Worm (Caenorhabditis elegans) whole organism, young adult: ENCODE measurements around the gene sea-2.

Experiments used
- C17E4.6 ChIP-seq: fragments of 200-800 bp; sonication (Bioruptor generic); IDR thresholded peaks from 2 replicates; pipeline ENCODE4 v1.3.6; 2022; ENCODE audit warnings: missing genetic modification reagents, missing genetic modification characterization, missing compliant biosample characterization
- D2030.7 ChIP-seq: fragments of 200-800 bp; sonication (Bioruptor generic); IDR thresholded peaks from 2 replicates; pipeline ENCODE4 v1.3.6; 2022; ENCODE audit warnings: missing genetic modification reagents, missing genetic modification characterization, missing compliant biosample characterization
- F39B2.1 ChIP-seq: fragments of 200-800 bp; sonication (Bioruptor generic); IDR thresholded peaks from 2 replicates; pipeline ENCODE4 v1.3.6; 2022; ENCODE audit warnings: missing genetic modification reagents, missing genetic modification characterization, missing compliant biosample characterization
- F49E8.2 ChIP-seq: sonication (generic microtip); optimal IDR thresholded peaks from 3 replicates; lab custom pipeline; 2017; ENCODE audit warnings: missing genetic modification characterization, mild to moderate bottlenecking, missing compliant biosample characterization, antibody characterized with exemption, moderate library complexity; ENCODE audit not compliant: insufficient read depth
- F55B11.4 ChIP-seq: sonication (generic microtip); optimal IDR thresholded peaks from 2 replicates; lab custom pipeline; 2016; ENCODE audit warnings: missing compliant biosample characterization, missing genetic modification characterization, borderline replicate concordance; ENCODE audit not compliant: insufficient read depth
- F57C9.4 ChIP-seq: sonication (generic microtip); optimal IDR thresholded peaks from 2 replicates; lab custom pipeline; 2017; ENCODE audit warnings: mild to moderate bottlenecking, missing genetic modification characterization, missing compliant biosample characterization
- T07F8.4 ChIP-seq: sonication (generic microtip); optimal IDR thresholded peaks from 2 replicates; lab custom pipeline; 2016; ENCODE audit warnings: mild to moderate bottlenecking, missing genetic modification characterization, moderate library complexity, missing compliant biosample characterization
- T26A5.8 ChIP-seq: sonication (generic microtip); optimal IDR thresholded peaks from 2 replicates; lab custom pipeline; 2016; ENCODE audit warnings: missing genetic modification characterization, missing compliant biosample characterization
- Y53G8AR.9 ChIP-seq: fragments of 200-800 bp; sonication (Bioruptor generic); conservative IDR thresholded peaks from 2 replicates; pipeline ENCODE4 v1.3.6; 2022; ENCODE audit warnings: missing genetic modification reagents, missing genetic modification characterization, missing compliant biosample characterization
- Y56A3A.18 ChIP-seq: fragments of 200-800 bp; sonication (Bioruptor generic); IDR thresholded peaks from 2 replicates; pipeline ENCODE4 v1.3.6; 2022; ENCODE audit warnings: missing genetic modification reagents, missing genetic modification characterization, missing compliant biosample characterization
- Y67H2A.10 ChIP-seq: fragments of 200-800 bp; sonication (Bioruptor generic); conservative IDR thresholded peaks from 2 replicates; pipeline ENCODE4 v1.3.6; 2022; ENCODE audit warnings: missing genetic modification reagents, missing genetic modification characterization, missing compliant biosample characterization
- Y95B8A.8 ChIP-seq: fragments of 200-800 bp; sonication (Bioruptor generic); IDR thresholded peaks from 2 replicates; pipeline ENCODE4 v1.3.6; 2022; ENCODE audit warnings: missing genetic modification reagents, missing genetic modification characterization, missing compliant biosample characterization
- akir-1 ChIP-seq: fragments of 200-800 bp; sonication (Bioruptor generic); optimal IDR thresholded peaks from 2 replicates; lab custom pipeline; 2018; ENCODE audit warnings: mild to moderate bottlenecking, missing genetic modification characterization, moderate library complexity, missing compliant biosample characterization
- aptf-3 ChIP-seq: fragments of 200-800 bp; sonication (Bioruptor generic); IDR thresholded peaks from 2 replicates; pipeline ENCODE4 v1.3.6; 2022; ENCODE audit warnings: missing genetic modification characterization, missing compliant biosample characterization
- atf-7 ChIP-seq: sonication (generic microtip); optimal IDR thresholded peaks from 2 replicates; lab custom pipeline; 2017; ENCODE audit warnings: mild to moderate bottlenecking, missing genetic modification characterization, missing compliant biosample characterization
- attf-6 ChIP-seq: fragments of 200-800 bp; sonication (Bioruptor generic); IDR thresholded peaks from 2 replicates; pipeline ENCODE4 v1.3.6; 2022; ENCODE audit warnings: missing genetic modification reagents, missing genetic modification characterization, missing compliant biosample characterization
- bed-1 ChIP-seq: fragments of 200-800 bp; sonication (Bioruptor generic); IDR thresholded peaks from 2 replicates; pipeline ENCODE4 v1.3.6; 2022; ENCODE audit warnings: missing genetic modification reagents, missing genetic modification characterization, missing compliant biosample characterization
- die-1 ChIP-seq: sonication (generic microtip); optimal IDR thresholded peaks from 2 replicates; lab custom pipeline; 2016; ENCODE audit warnings: missing genotype, mild to moderate bottlenecking, missing genetic modification characterization, missing compliant biosample characterization
- dox-1 ChIP-seq: fragments of 200-800 bp; sonication (Bioruptor generic); IDR thresholded peaks from 2 replicates; pipeline ENCODE4 v1.3.6; 2022; ENCODE audit warnings: missing genetic modification reagents, missing genetic modification characterization, missing compliant biosample characterization
- dpff-1 ChIP-seq: sonication (generic microtip); optimal IDR thresholded peaks from 2 replicates; lab custom pipeline; 2017; ENCODE audit warnings: mild to moderate bottlenecking, missing genetic modification characterization, missing compliant biosample characterization
- ekl-4 ChIP-seq: fragments of 200-800 bp; sonication (Bioruptor generic); IDR thresholded peaks from 2 replicates; pipeline ENCODE4 v1.3.6; 2022; ENCODE audit warnings: missing genetic modification reagents, missing genetic modification characterization, missing compliant biosample characterization
- ets-4 ChIP-seq: fragments of 200-800 bp; sonication (Bioruptor generic); optimal IDR thresholded peaks from 2 replicates; lab custom pipeline; 2018; ENCODE audit warnings: mild to moderate bottlenecking, missing genetic modification characterization, missing compliant biosample characterization
- fkh-3 ChIP-seq: sonication (generic microtip); optimal IDR thresholded peaks from 2 replicates; lab custom pipeline; 2016; ENCODE audit warnings: mild to moderate bottlenecking, missing genetic modification characterization, missing compliant biosample characterization
- gei-17 ChIP-seq: fragments of 200-800 bp; sonication (Bioruptor generic); optimal IDR thresholded peaks from 2 replicates; lab custom pipeline; 2018; ENCODE audit warnings: mild to moderate bottlenecking, missing genetic modification characterization, missing compliant biosample characterization
- hlh-12 ChIP-seq: sonication (generic microtip); optimal IDR thresholded peaks from 2 replicates; lab custom pipeline; 2016; ENCODE audit warnings: missing genetic modification characterization, missing compliant biosample characterization
- hlh-26 ChIP-seq: fragments of 200-800 bp; sonication (Bioruptor generic); conservative IDR thresholded peaks from 2 replicates; pipeline ENCODE4 v1.3.6; 2022; ENCODE audit warnings: missing genetic modification reagents, missing genetic modification characterization, missing compliant biosample characterization
- hsf-1 ChIP-seq: fragments of 200-800 bp; sonication (Bioruptor generic); IDR thresholded peaks from 2 replicates; pipeline ENCODE4 v1.3.6; 2022; ENCODE audit warnings: missing genetic modification reagents, missing genetic modification characterization, missing compliant biosample characterization
- lin-40 ChIP-seq: sonication (generic microtip); optimal IDR thresholded peaks from 2 replicates; lab custom pipeline; 2016; ENCODE audit warnings: missing genetic modification characterization, mild to moderate bottlenecking, missing compliant biosample characterization, missing genotype, missing genetic modification reagents
- lsl-1 ChIP-seq: fragments of 200-800 bp; sonication (Bioruptor generic); optimal IDR thresholded peaks from 2 replicates; lab custom pipeline; 2018; ENCODE audit warnings: mild to moderate bottlenecking, missing genetic modification characterization, moderate library complexity, missing compliant biosample characterization
- madf-3 ChIP-seq: fragments of 200-800 bp; sonication (Bioruptor generic); IDR thresholded peaks from 2 replicates; pipeline ENCODE4 v1.3.6; 2022; ENCODE audit warnings: missing genetic modification reagents, missing genetic modification characterization, missing compliant biosample characterization
- madf-8 ChIP-seq: fragments of 200-800 bp; sonication (Bioruptor generic); conservative IDR thresholded peaks from 2 replicates; pipeline ENCODE4 v1.3.6; 2022; ENCODE audit warnings: missing genetic modification reagents, missing genetic modification characterization, missing compliant biosample characterization
- mel-28 ChIP-seq: sonication (generic microtip); optimal IDR thresholded peaks from 2 replicates; lab custom pipeline; 2016; ENCODE audit warnings: borderline replicate concordance, mild to moderate bottlenecking, missing genetic modification characterization, missing compliant biosample characterization
- mxl-1 ChIP-seq: sonication (generic microtip); optimal IDR thresholded peaks from 2 replicates; lab custom pipeline; 2016; ENCODE audit warnings: missing genetic modification characterization, missing compliant biosample characterization
- nfya-1 ChIP-seq: sonication (generic microtip); optimal IDR thresholded peaks from 2 replicates; lab custom pipeline; 2017; ENCODE audit warnings: antibody characterized with exemption, missing compliant biosample characterization, missing genetic modification characterization, borderline replicate concordance; ENCODE audit not compliant: insufficient read depth
- nfya-2 ChIP-seq: fragments of 200-800 bp; sonication (Bioruptor generic); IDR thresholded peaks from 2 replicates; pipeline ENCODE4 v1.3.6; 2022; ENCODE audit warnings: missing genetic modification reagents, missing genetic modification characterization, missing compliant biosample characterization
- nfyb-1 ChIP-seq: fragments of 200-800 bp; sonication (Bioruptor generic); IDR thresholded peaks from 2 replicates; pipeline ENCODE4 v1.3.6; 2022; ENCODE audit warnings: missing genetic modification reagents, missing genetic modification characterization, missing compliant biosample characterization
- nhr-120 ChIP-seq: fragments of 200-800 bp; sonication (Bioruptor generic); IDR thresholded peaks from 2 replicates; pipeline ENCODE4 v1.3.6; 2022; ENCODE audit warnings: missing genetic modification characterization, missing compliant biosample characterization
- nhr-80 ChIP-seq: sonication (generic microtip); optimal IDR thresholded peaks from 2 replicates; lab custom pipeline; 2016; ENCODE audit warnings: missing genetic modification characterization, missing compliant biosample characterization
- rec-8 ChIP-seq, 2 experiments: sonication (generic microtip); optimal IDR thresholded peaks; 2 replicates each; lab custom pipeline; 2016; ENCODE audit warnings: mild to moderate bottlenecking in 2 of 2, missing genetic modification characterization in 2 of 2, missing genetic modification reagents in 2 of 2, missing genotype in 2 of 2, missing biosample characterization in 1 of 2, missing compliant biosample characterization in 1 of 2, moderate library complexity in 1 of 2
- snpc-3.4 ChIP-seq: sonication (generic microtip); optimal IDR thresholded peaks from 2 replicates; lab custom pipeline; 2017; ENCODE audit warnings: missing genetic modification characterization, mild to moderate bottlenecking, missing compliant biosample characterization, antibody characterized with exemption, moderate library complexity, missing genotype, missing genetic modification reagents
- snpc-4 ChIP-seq, 5 experiments: fragments of 150-350 bp in 1 of 5; sonication (generic microtip) in 4 of 5; optimal IDR thresholded peaks; 2 replicates each; lab custom pipeline; 2014 to 2018; ENCODE audit warnings: missing genetic modification characterization in 5 of 5, missing biosample characterization in 3 of 5, antibody characterized with exemption in 2 of 5, mild to moderate bottlenecking in 2 of 5, missing compliant biosample characterization in 2 of 5, missing genotype in 2 of 5, moderate library complexity in 2 of 5, missing genetic modification reagents in 1 of 5
- tbp1 ChIP-seq: fragments of 200-800 bp; sonication (Bioruptor generic); optimal IDR thresholded peaks from 2 replicates; lab custom pipeline; 2018; ENCODE audit warnings: mild to moderate bottlenecking, missing genetic modification characterization, missing compliant biosample characterization
- zim-3 ChIP-seq: sonication (generic microtip); optimal IDR thresholded peaks from 2 replicates; lab custom pipeline; 2017; ENCODE audit warnings: mild to moderate bottlenecking, missing genetic modification characterization, moderate library complexity, missing compliant biosample characterization
- ztf-28 ChIP-seq: fragments of 200-800 bp; sonication (Bioruptor generic); IDR thresholded peaks from 2 replicates; pipeline ENCODE4 v1.3.6; 2022; ENCODE audit warnings: missing genetic modification reagents, missing genetic modification characterization, missing compliant biosample characterization
- ztf-3 ChIP-seq: fragments of 200-800 bp; sonication (Bioruptor generic); optimal IDR thresholded peaks from 2 replicates; lab custom pipeline; 2018; ENCODE audit warnings: mild to moderate bottlenecking, missing genetic modification characterization, missing compliant biosample characterization

The sea-2 gene

ce11 chrII:3931230-3931629 lies 18.9 kb upstream of the sea-2 start:
- TF ChIP-seq dpff-1 (no peak), nfyb-1 (peak; percentile 79), snpc-3.4 (tag; lab: Kevin White, UChicago) (no peak), mel-28 (tag; lab: Kevin White, UChicago) (no peak), T07F8.4 (tag; lab: Kevin White, UChicago) (no peak), C17E4.6 (GFP tag; lab: Robert Waterston, UW) (no peak), nfya-2 (0 out of 2 replicates have a peak, but pooled peaks have one; percentile 67), zim-3 (tag; lab: Kevin White, UChicago) (no peak)
- TF ChIP-seq, all 124 proteins: peak for 2

ce11 chrII:3931825-3932224 lies 18.4 kb upstream of the sea-2 start:
- TF ChIP-seq F55B11.4 (tag; lab: Kevin White, UChicago) = no peak
- TF ChIP-seq fkh-3 (tag; lab: Kevin White, UChicago) = no peak
- TF ChIP-seq mxl-1 (tag; lab: Kevin White, UChicago) = no peak
- no peak for TF ChIP-seq dpff-1
- TF ChIP-seq attf-6 (GFP tag; lab: Robert Waterston, UW) = peak; percentile 74
- no peak for TF ChIP-seq Y67H2A.10 (GFP tag; lab: Robert Waterston, UW)
- no peak for TF ChIP-seq nhr-80 (tag; lab: Kevin White, UChicago)
- no peak for TF ChIP-seq Y56A3A.18
- TF ChIP-seq D2030.7 = no peak
- no peak for TF ChIP-seq madf-8 (GFP tag; lab: Robert Waterston, UW)
- no peak for TF ChIP-seq mel-28 (tag; lab: Kevin White, UChicago)
- peak; percentile 39 for TF ChIP-seq tbp1 (GFP tag; lab: Kevin White, UChicago)
- no peak for TF ChIP-seq nfya-1
- no peak for TF ChIP-seq snpc-4 (GFP tag; optimal IDR thresholded peaks at IDR 0.05; lab: Kevin White, UChicago)
- no peak for TF ChIP-seq snpc-4 (tag; optimal IDR thresholded peaks at IDR 0.05; lab: Kevin White, UChicago)
- no peak for TF ChIP-seq T07F8.4 (tag; lab: Kevin White, UChicago)
- TF ChIP-seq gei-17 (GFP tag; lab: Kevin White, UChicago) = no peak
- TF ChIP-seq madf-3 (GFP tag; lab: Robert Waterston, UW) = 0 out of 2 replicates have a peak, but pooled peaks have one; percentile 52
- TF ChIP-seq lin-40 (tag; lab: Kevin White, UChicago) = no peak
- no peak for TF ChIP-seq akir-1 (GFP tag; lab: Kevin White, UChicago)
- no peak for TF ChIP-seq F57C9.4 (tag; lab: Kevin White, UChicago)
- TF ChIP-seq die-1 (tag; lab: Kevin White, UChicago) = no peak
- TF ChIP-seq nhr-120 (GFP tag; lab: Robert Waterston, UW) = no peak
- TF ChIP-seq dox-1 (GFP tag; lab: Robert Waterston, UW) = no peak
- peak; percentile 67 for TF ChIP-seq snpc-3.4 (tag; lab: Kevin White, UChicago)
- no peak for TF ChIP-seq ztf-28 (GFP tag; lab: Robert Waterston, UW)
- no peak for TF ChIP-seq hlh-26 (GFP tag; lab: Robert Waterston, UW)
- peak; percentile 78; the same call in 1 of the 2 replicates for TF ChIP-seq F39B2.1
- TF ChIP-seq hlh-12 (tag; lab: Kevin White, UChicago) = no peak
- TF ChIP-seq atf-7 (tag; lab: Kevin White, UChicago) = no peak
- TF ChIP-seq rec-8 (tag; optimal IDR thresholded peaks at IDR 0.05; lab: Kevin White, UChicago) = no peak
- peak; percentile 2 for TF ChIP-seq F49E8.2 (tag; lab: Kevin White, UChicago)
- no peak for TF ChIP-seq Y95B8A.8 (GFP tag; lab: Robert Waterston, UW)
- peak; percentile 40; the same call in 1 of the 2 replicates for TF ChIP-seq hsf-1 (GFP tag; lab: Robert Waterston, UW)
- no peak for TF ChIP-seq T26A5.8 (tag; lab: Kevin White, UChicago)
- TF ChIP-seq bed-1 (GFP tag; lab: Robert Waterston, UW) = 0 out of 2 replicates have a peak, but pooled peaks have one; percentile 72
- TF ChIP-seq zim-3 (tag; lab: Kevin White, UChicago) = no peak
- TF ChIP-seq ets-4 (GFP tag; lab: Kevin White, UChicago) = no peak
- peak; percentile 29 for TF ChIP-seq lsl-1 (GFP tag; lab: Kevin White, UChicago)
- peak; percentile 86 for TF ChIP-seq ekl-4 (GFP tag; lab: Robert Waterston, UW)
- no peak for TF ChIP-seq Y53G8AR.9 (GFP tag; lab: Robert Waterston, UW)
- no peak for TF ChIP-seq aptf-3 (GFP tag; lab: Robert Waterston, UW)
- TF ChIP-seq ztf-3 (GFP tag; lab: Kevin White, UChicago) = no peak
